Worm (Caenorhabditis elegans): ENCODE results near the gene rrc-1.

DNA sequence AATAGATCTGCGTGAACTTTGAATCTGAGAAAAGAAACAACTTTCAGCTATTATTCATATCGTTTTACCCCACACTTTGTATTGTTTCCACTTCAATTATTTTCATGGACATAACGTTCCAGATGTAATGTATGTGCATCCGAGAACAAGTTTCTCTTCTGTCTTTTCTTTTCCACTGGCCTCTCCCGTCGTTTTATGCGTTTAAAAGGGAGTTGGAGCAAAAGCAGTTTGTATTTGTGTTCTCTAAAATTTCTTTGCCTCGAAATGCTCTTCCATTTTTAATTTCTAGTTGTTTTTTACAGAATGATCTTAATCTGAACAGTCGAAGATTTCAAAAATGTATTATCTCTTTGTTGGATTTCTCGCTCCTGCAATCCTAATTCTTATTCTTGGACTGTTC is 25.5 kb upstream of the rrc-1 start, which contains the start of gene R07B1.11:
- TF ChIP-seq ama-1 (optimal IDR thresholded peaks at IDR 0.05) = no peak
- TF ChIP-seq tbx-37 (GFP tag; conservative IDR thresholded peaks at IDR 0.05) = no peak
- TF ChIP-seq ceh-13 (GFP tag; optimal IDR thresholded peaks at IDR 0.05) = no peak
- no peak for TF ChIP-seq ceh-36 (tag; optimal IDR thresholded peaks at IDR 0.05)
- TF ChIP-seq scrt-1 (GFP tag; IDR thresholded peaks at IDR 0.05) = no peak
- TF ChIP-seq B0310.2 (tag; optimal IDR thresholded peaks at IDR 0.05) = no peak
- no peak for TF ChIP-seq hnd-1 (tag; optimal IDR thresholded peaks at IDR 0.05)
- TF ChIP-seq F13C5.2 (tag; optimal IDR thresholded peaks at IDR 0.05) = no peak
- no peak for TF ChIP-seq hmg-4 (GFP tag; optimal IDR thresholded peaks at IDR 0.05)
- TF ChIP-seq ets-7 (tag; optimal IDR thresholded peaks at IDR 0.05) = no peak
- no peak for TF ChIP-seq pes-1 (GFP tag; IDR thresholded peaks at IDR 0.05)
- no peak for TF ChIP-seq tbx-11 (GFP tag; IDR thresholded peaks at IDR 0.05)
- TF ChIP-seq hmbx-1 (tag; optimal IDR thresholded peaks at IDR 0.05) = no peak
